Fruit fly (Drosophila melanogaster) whole organism, adult: ENCODE measurements around the gene CG5556.
A peak's percentile ranks its signal among the peaks of the same experiment; 100 is the strongest.

Source experiments
- CG11617 ChIP-seq: fragments of 200-800 bp; sonication (Bioruptor generic); optimal IDR thresholded peaks from 2 replicates; lab custom pipeline; 2017; ENCODE audit warnings: mild to moderate bottlenecking, missing biosample characterization, missing genetic modification reagents, missing genetic modification characterization
- CG12768 ChIP-seq: fragments of 200-800 bp; sonication (Bioruptor generic); optimal IDR thresholded peaks from 2 replicates; lab custom pipeline; 2017; ENCODE audit warnings: missing biosample characterization, missing genetic modification characterization, mild to moderate bottlenecking, moderate library complexity, missing genetic modification reagents
- CG14711 ChIP-seq: fragments of 200-800 bp; sonication (Bioruptor generic); optimal IDR thresholded peaks from 2 replicates; lab custom pipeline; 2018; ENCODE audit warnings: missing biosample characterization, mild to moderate bottlenecking, missing genetic modification characterization, moderate library complexity
- CG1620 ChIP-seq: fragments of 200-800 bp; sonication (Bioruptor generic); optimal IDR thresholded peaks from 2 replicates; lab custom pipeline; 2016; ENCODE audit warnings: missing biosample characterization, missing genetic modification characterization
- CG33017 ChIP-seq: fragments of 200-800 bp; sonication (Bioruptor generic); optimal IDR thresholded peaks from 2 replicates; lab custom pipeline; 2018; ENCODE audit warnings: missing biosample characterization, mild to moderate bottlenecking, missing genetic modification characterization, moderate library complexity
- CG5204 ChIP-seq: fragments of 200-800 bp; sonication (Bioruptor generic); optimal IDR thresholded peaks from 2 replicates; lab custom pipeline; 2016; ENCODE audit warnings: missing biosample characterization, missing genetic modification characterization
- CG7045 ChIP-seq: fragments of 200-800 bp; sonication (Bioruptor generic); optimal IDR thresholded peaks from 2 replicates; lab custom pipeline; 2017; ENCODE audit warnings: missing biosample characterization, mild to moderate bottlenecking, missing genetic modification characterization
- CG7101 ChIP-seq: fragments of 200-800 bp; sonication (Bioruptor generic); optimal IDR thresholded peaks from 2 replicates; lab custom pipeline; 2018; ENCODE audit warnings: missing biosample characterization, mild to moderate bottlenecking, missing genetic modification characterization, moderate library complexity
- Clk ChIP-seq: fragments of 200-800 bp; sonication (Bioruptor generic); optimal IDR thresholded peaks from 2 replicates; lab custom pipeline; 2017; ENCODE audit warnings: missing biosample characterization, missing genetic modification characterization
- Crg-1 ChIP-seq: fragments of 200-800 bp; sonication (Bioruptor generic); optimal IDR thresholded peaks from 2 replicates; lab custom pipeline; 2016; ENCODE audit warnings: missing biosample characterization, missing genetic modification characterization
- Hr96 ChIP-seq: fragments of 200-800 bp; sonication (Bioruptor generic); optimal IDR thresholded peaks from 2 replicates; lab custom pipeline; 2016; ENCODE audit warnings: missing biosample characterization, missing genetic modification characterization
- Mnt ChIP-seq: fragments of 200-800 bp; sonication (Bioruptor generic); optimal IDR thresholded peaks from 2 replicates; lab custom pipeline; 2016; ENCODE audit warnings: missing biosample characterization, mild to moderate bottlenecking, missing genetic modification characterization
- bab1 ChIP-seq: fragments of 200-800 bp; sonication (Bioruptor generic); optimal IDR thresholded peaks from 3 replicates; lab custom pipeline; 2019; ENCODE audit warnings: missing biosample characterization, mild to moderate bottlenecking, missing genetic modification characterization, moderate library complexity
- cnc ChIP-seq, 2 experiments: fragments of >200 bp; optimal IDR thresholded peaks; 2 replicates each; lab custom pipeline; 2017
- kay ChIP-seq: fragments of 200-800 bp; sonication (Bioruptor generic); peaks from one replicate; lab custom pipeline; 2016; ENCODE audit warnings: missing biosample characterization, missing genetic modification characterization, borderline replicate concordance
- ovo ChIP-seq: fragments of 200-800 bp; sonication (Bioruptor generic); optimal IDR thresholded peaks from 2 replicates; lab custom pipeline; 2016; ENCODE audit warnings: missing biosample characterization, missing genetic modification characterization
- pad ChIP-seq: fragments of 200-800 bp; sonication (Bioruptor generic); optimal IDR thresholded peaks from 3 replicates; lab custom pipeline; 2017; ENCODE audit warnings: missing biosample characterization, missing genetic modification characterization, mild to moderate bottlenecking, moderate library complexity, missing genetic modification reagents
- tj ChIP-seq: fragments of 200-800 bp; sonication (Bioruptor generic); optimal IDR thresholded peaks from 3 replicates; lab custom pipeline; 2017; ENCODE audit warnings: missing biosample characterization, mild to moderate bottlenecking, missing genetic modification characterization, moderate library complexity
- toe ChIP-seq: fragments of 200-800 bp; sonication (Bioruptor generic); optimal IDR thresholded peaks from 2 replicates; lab custom pipeline; 2016; ENCODE audit warnings: missing biosample characterization, missing genetic modification characterization

The CG5556 gene

dm6 chr2L:1361771-1362632, 9.3 kb upstream of the CG5556 start, which contains the start of gene NLaz:
NLaz (minus strand) TSS chr2L:1361821.
- TF ChIP-seq Hr96, result peak; percentile 58
- no peak for TF ChIP-seq cnc (optimal IDR thresholded peaks at IDR 0.05; lab: Kevin White, UChicago)
- peak; percentile 24 for TF ChIP-seq CG5204
- TF ChIP-seq CG7045 (GFP tag; lab: Kevin White, UChicago), result peak; percentile 16
- no peak for TF ChIP-seq kay
- no peak for TF ChIP-seq CG11617 (GFP tag; lab: Kevin White, UChicago)

dm6 chr2L:1359690-1360089, 7.0 kb upstream of the CG5556 start, which contains the start of gene CG31659:
CG31659 (minus strand) TSS chr2L:1359790.
- TF ChIP-seq Crg-1 (GFP tag; lab: Kevin White, UChicago) (no peak), toe (GFP tag; lab: Kevin White, UChicago) (no peak), ovo (no peak), tj (GFP tag; lab: Kevin White, UChicago) (no peak), pad (GFP tag; lab: Kevin White, UChicago) (no peak), CG14711 (tag; lab: Kevin White, UChicago) (no peak), CG11617 (GFP tag; lab: Kevin White, UChicago) (no peak)

- no peak for TF ChIP-seq CG1620 (GFP tag; lab: Kevin White, UChicago)
- no peak for TF ChIP-seq CG14711 (tag; lab: Kevin White, UChicago)
- no peak for TF ChIP-seq CG12768 (GFP tag; lab: Kevin White, UChicago)
- TF ChIP-seq tj (GFP tag; lab: Kevin White, UChicago), result no peak
- no peak for TF ChIP-seq CG7045 (GFP tag; lab: Kevin White, UChicago)
- TF ChIP-seq cnc (optimal IDR thresholded peaks at IDR 0.05; lab: Kevin White, UChicago), result no peak
- TF ChIP-seq Mnt (GFP tag; lab: Kevin White, UChicago), result no peak
- no peak for TF ChIP-seq ovo
- no peak for TF ChIP-seq toe (GFP tag; lab: Kevin White, UChicago)
- no peak for TF ChIP-seq Crg-1 (GFP tag; lab: Kevin White, UChicago)
- no peak for TF ChIP-seq pad (GFP tag; lab: Kevin White, UChicago)
- TF ChIP-seq CG7101 (tag; lab: Kevin White, UChicago), result no peak
- TF ChIP-seq kay, result no peak
- TF ChIP-seq Clk (GFP tag; lab: Kevin White, UChicago), result no peak
- TF ChIP-seq bab1 (GFP tag; lab: Kevin White, UChicago), result no peak
- TF ChIP-seq CG11617 (GFP tag; lab: Kevin White, UChicago), result no peak
- TF ChIP-seq CG5204, result no peak
- TF ChIP-seq Hr96, result no peak
Measured at dm6 chr2L:1355824-1356223, 3.2 kb upstream of the CG5556 start, which contains the start of gene CG5565. CG5565 (minus strand) TSS chr2L:1355924.

dm6 chr2L:1354819-1355218, 2.2 kb upstream of the CG5556 start, which contains the start of gene CG31924:
CG31924 (minus strand) TSS chr2L:1354919.
- TF ChIP-seq CG33017 (tag; lab: Kevin White, UChicago), result no peak

dm6 chr2L:1354009-1354408, 1.3 kb upstream of the CG5556 start, which contains the start of gene CG5561:
CG5561 (minus strand) TSS chr2L:1354109.
- no peak for TF ChIP-seq CG5204
- TF ChIP-seq CG1620 (GFP tag; lab: Kevin White, UChicago), result no peak
- no peak for TF ChIP-seq Clk (GFP tag; lab: Kevin White, UChicago)
- no peak for TF ChIP-seq tj (GFP tag; lab: Kevin White, UChicago)
- no peak for TF ChIP-seq Crg-1 (GFP tag; lab: Kevin White, UChicago)
- no peak for TF ChIP-seq Hr96
- TF ChIP-seq CG33017 (tag; lab: Kevin White, UChicago), result no peak

dm6 chr2L:1346034-1346433, 6.6 kb downstream of the CG5556 start:
- TF ChIP-seq ovo, result no peak
- TF ChIP-seq cnc (optimal IDR thresholded peaks at IDR 0.05; lab: Kevin White, UChicago), result no peak
- TF ChIP-seq CG7101 (tag; lab: Kevin White, UChicago), result no peak
- no peak for TF ChIP-seq kay
- TF ChIP-seq tj (GFP tag; lab: Kevin White, UChicago), result no peak
- no peak for TF ChIP-seq Crg-1 (GFP tag; lab: Kevin White, UChicago)

- TF ChIP-seq Mnt (GFP tag; lab: Kevin White, UChicago), result no peak
- TF ChIP-seq kay, result no peak
- TF ChIP-seq CG5204, result no peak
- no peak for TF ChIP-seq CG1620 (GFP tag; lab: Kevin White, UChicago)
- TF ChIP-seq cnc (optimal IDR thresholded peaks at IDR 0.05; lab: Kevin White, UChicago), result no peak
- no peak for TF ChIP-seq Hr96
- no peak for TF ChIP-seq ovo
- no peak for TF ChIP-seq CG33017 (tag; lab: Kevin White, UChicago)
- no peak for TF ChIP-seq tj (GFP tag; lab: Kevin White, UChicago)
- no peak for TF ChIP-seq toe (GFP tag; lab: Kevin White, UChicago)
- TF ChIP-seq CG12768 (GFP tag; lab: Kevin White, UChicago), result no peak
- no peak for TF ChIP-seq pad (GFP tag; lab: Kevin White, UChicago)
- no peak for TF ChIP-seq Crg-1 (GFP tag; lab: Kevin White, UChicago)
Measured at dm6 chr2L:1344071-1344470, 8.6 kb downstream of the CG5556 start, which contains the start of the genes CG33922 and Cdlc2. CG33922 (minus strand) TSS chr2L:1344171. Cdlc2 (plus strand) TSS chr2L:1344400.
